Worm (Caenorhabditis elegans): ENCODE results near the gene Y69A2AR.28.

Y69A2AR.28 gene

DNA sequence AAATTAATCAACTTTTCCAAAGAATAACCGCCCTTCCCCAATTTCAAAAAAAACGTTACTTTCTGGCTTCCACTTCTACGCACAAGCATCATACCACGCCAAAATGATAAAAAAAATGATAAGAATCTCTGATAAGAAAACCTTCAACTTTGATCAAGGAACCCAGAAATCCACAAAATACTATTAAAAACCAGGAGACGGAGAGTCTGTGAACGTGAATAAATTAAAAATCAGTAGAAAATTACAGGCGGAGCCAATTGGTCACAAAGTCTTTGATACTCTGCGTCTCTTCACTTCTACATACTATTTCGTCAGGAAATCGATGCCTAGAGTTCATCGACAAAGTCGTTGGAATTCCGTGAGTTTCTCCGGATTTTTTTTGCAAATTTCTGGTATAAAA lies 5.8 kb upstream of the Y69A2AR.28 start, which contains the start of gene smf-3:
smf-3 (plus strand) TSS at position 259 of the 400 bp plus-strand sequence.
- TF ChIP-seq lin-35 (GFP tag; optimal IDR thresholded peaks at IDR 0.05) (peak in 1 of 2 experiments; percentile 42), C04F5.9 (tag; optimal IDR thresholded peaks at IDR 0.05) (no peak), rnt-1 (tag; optimal IDR thresholded peaks at IDR 0.05) (no peak), nhr-20 (tag; optimal IDR thresholded peaks at IDR 0.05) (peak; percentile 15), F16B12.6 (tag; optimal IDR thresholded peaks at IDR 0.05) (no peak), blmp-1 (tag; optimal IDR thresholded peaks at IDR 0.05) (no peak), elt-2 (tag; optimal IDR thresholded peaks at IDR 0.05) (peak; percentile 94), hpl-2 (GFP tag; optimal IDR thresholded peaks at IDR 0.05) (no peak), nhr-84 (tag; optimal IDR thresholded peaks at IDR 0.05) (no peak), lin-14 (GFP tag; optimal IDR thresholded peaks at IDR 0.05) (no peak), ama-1 (optimal IDR thresholded peaks at IDR 0.05) (no peak), ceh-90 (tag; optimal IDR thresholded peaks at IDR 0.05) (no peak), mdl-1 (tag; optimal IDR thresholded peaks at IDR 0.05) (no peak)

ce11 chrIV:2616853-2617252 lies 4.0 kb upstream of the Y69A2AR.28 start:
- TF ChIP-seq isw-1 (GFP tag; IDR thresholded peaks at IDR 0.05) (no peak), unc-98 (GFP tag; IDR thresholded peaks at IDR 0.05) (no peak), Y116A8C.19 (tag; optimal IDR thresholded peaks at IDR 0.05; ENCODE audit: borderline replicate concordance) (no peak), nhr-237 (tag; optimal IDR thresholded peaks at IDR 0.05) (no peak), hpl-2 (GFP tag; optimal IDR thresholded peaks at IDR 0.05) (no peak), aha-1 (tag; optimal IDR thresholded peaks at IDR 0.05) (no peak)

DNA sequence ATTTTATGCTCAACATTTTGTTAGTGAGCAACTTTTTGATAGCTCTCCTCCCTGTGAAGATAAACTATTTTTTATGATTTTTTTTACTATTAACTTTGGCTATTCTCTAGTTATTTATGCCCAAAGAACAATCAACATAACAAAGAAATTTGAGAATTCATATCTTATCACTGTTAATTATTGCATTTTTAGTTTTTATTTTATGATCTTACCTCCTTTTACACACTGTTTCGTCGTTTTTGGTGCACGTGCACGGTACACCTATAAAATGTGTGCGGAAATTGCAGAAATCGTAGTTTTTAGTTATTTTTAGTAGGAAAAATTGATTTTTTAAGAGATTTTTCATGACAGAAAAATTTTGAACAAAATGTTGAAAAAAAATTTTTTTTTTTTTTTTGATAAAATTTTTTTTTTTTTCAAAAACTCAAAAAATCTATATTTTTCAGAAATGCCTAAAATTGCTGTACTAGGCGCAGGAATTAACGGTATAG lies 938 bp upstream of the Y69A2AR.28 start, which contains the start of gene daao-1:
daao-1 (plus strand) TSS at position 441 of the 491 bp plus-strand sequence.
- no peak for TF ChIP-seq aly-2 (tag; optimal IDR thresholded peaks at IDR 0.05)
- peak; percentile 7 for TF ChIP-seq elt-2 (tag; optimal IDR thresholded peaks at IDR 0.05)

DNA sequence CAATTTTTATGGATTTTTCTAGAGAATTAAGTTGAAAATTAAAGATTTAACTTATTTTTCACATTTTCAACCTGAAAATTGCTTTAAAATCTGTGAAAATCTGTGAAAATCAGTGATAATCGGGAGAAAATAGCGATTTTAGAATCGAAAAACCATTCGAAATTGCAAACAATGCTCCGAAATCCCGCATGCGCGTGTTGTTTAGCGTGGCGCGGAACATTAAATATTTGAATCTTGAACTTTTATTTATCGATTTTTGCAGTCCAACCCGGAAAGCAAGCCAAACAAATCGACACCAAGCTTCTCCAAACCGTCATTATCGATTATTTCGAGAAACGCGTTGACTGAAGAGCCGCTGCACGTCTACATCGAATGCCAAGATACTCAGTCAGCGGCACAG lies 1.9 kb downstream of the Y69A2AR.28 start:
- TF ChIP-seq elt-3 (tag; optimal IDR thresholded peaks at IDR 0.05) (no peak), unc-62 (GFP tag; optimal IDR thresholded peaks at IDR 0.05) (no peak), efl-1 (optimal IDR thresholded peaks at IDR 0.05) (peak in 1 of 2 experiments; percentile 55), efl-1 (GFP tag; optimal IDR thresholded peaks at IDR 0.05 in 1 of 2) (no peak), dpl-1 (GFP tag; optimal IDR thresholded peaks at IDR 0.05) (peak in 1 of 3 experiments; percentile 2)

ce11 chrIV:2610409-2610808 lies 2.5 kb downstream of the Y69A2AR.28 start, which contains the start of gene Y69A2AR.32:
Gene Y69A2AR.32 (plus strand): TSS chrIV:2610436.
- TF ChIP-seq nhr-76 (tag; optimal IDR thresholded peaks at IDR 0.05) (no peak), hlh-17 (GFP tag; optimal IDR thresholded peaks at IDR 0.05; ENCODE audit: borderline replicate concordance) (no peak), elt-3 (tag; optimal IDR thresholded peaks at IDR 0.05) (no peak), ces-1 (GFP tag; optimal IDR thresholded peaks at IDR 0.05) (no peak), ztf-11 (tag; optimal IDR thresholded peaks at IDR 0.05) (no peak), nhr-84 (tag; optimal IDR thresholded peaks at IDR 0.05) (no peak), snpc-4 (tag; optimal IDR thresholded peaks at IDR 0.05) (no peak), nhr-237 (tag; optimal IDR thresholded peaks at IDR 0.05) (no peak), dsc-1 (tag; optimal IDR thresholded peaks at IDR 0.05) (no peak), mab-9 (GFP tag; IDR thresholded peaks at IDR 0.05) (no peak), ceh-88 (GFP tag; IDR thresholded peaks at IDR 0.05) (no peak), ceh-8 (GFP tag; optimal IDR thresholded peaks at IDR 0.05) (no peak), nhr-71 (tag; optimal IDR thresholded peaks at IDR 0.05) (no peak), hpl-2 (GFP tag; optimal IDR thresholded peaks at IDR 0.05) (no peak)
